Fruit fly (Drosophila melanogaster): ENCODE data around the gene CG13675.

- TF ChIP-seq Sin3A (optimal IDR thresholded peaks at IDR 0.05) (no peak), Myc (optimal IDR thresholded peaks at IDR 0.05) (no peak), ttk (optimal IDR thresholded peaks at IDR 0.05) (no peak), h (optimal IDR thresholded peaks at IDR 0.05) (no peak)
Measured at dm6 chr3L:8159724-8160422, 5.4 kb downstream of the CG13675 start, which contains the start of gene CG43886.
